Fruit fly (Drosophila melanogaster): Measurements from ENCODE around the gene Tango2.

Tango2 gene

DNA sequence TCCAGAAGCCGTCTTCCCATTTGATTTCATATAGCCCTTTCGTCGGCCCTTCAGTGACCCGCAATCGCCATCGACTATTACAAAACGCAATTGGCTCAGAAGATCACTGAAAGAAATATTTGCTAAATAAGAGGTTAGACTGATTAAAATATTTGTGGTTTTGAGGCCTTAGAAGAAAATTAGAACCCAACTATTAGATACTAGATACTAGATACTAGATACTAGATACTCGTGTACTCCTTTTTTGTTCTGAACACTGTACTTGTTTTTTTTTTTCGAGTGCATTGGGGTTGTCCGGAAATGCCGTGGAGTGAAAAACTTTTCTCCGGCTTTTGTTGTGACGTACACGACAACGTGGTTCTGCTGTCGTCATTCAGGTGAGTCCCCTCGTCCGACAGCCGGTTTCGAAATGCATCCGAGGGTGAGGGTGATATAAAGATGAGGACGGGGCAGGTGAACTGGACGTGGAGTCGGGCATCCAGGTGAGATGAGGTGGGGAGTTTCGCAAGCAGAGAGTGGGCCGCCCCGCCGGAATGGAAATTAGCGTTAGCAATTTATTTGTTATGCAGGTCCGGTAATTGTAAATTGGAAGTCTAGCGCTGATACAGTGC lies 13.6 kb downstream of the Tango2 start (continued):
- no peak for TF ChIP-seq Ets96B (tag; optimal IDR thresholded peaks at IDR 0.05)
- peak; percentile 34 for TF ChIP-seq CG8632 (GFP tag; optimal IDR thresholded peaks at IDR 0.05)
- no peak for TF ChIP-seq fd59A (GFP tag; optimal IDR thresholded peaks at IDR 0.05)
- TF ChIP-seq net (GFP tag; optimal IDR thresholded peaks at IDR 0.05): peak; percentile 10
- peak; percentile 85 for TF ChIP-seq svp (GFP tag)
- no peak for TF ChIP-seq CG6276 (GFP tag; optimal IDR thresholded peaks at IDR 0.05)
- TF ChIP-seq CG6854 (GFP tag; optimal IDR thresholded peaks at IDR 0.05): no peak
- TF ChIP-seq CG15336 (GFP tag; IDR thresholded peaks at IDR 0.05): peak; percentile 49; the same call in 1 of the 2 replicates
- peak; percentile 2 for TF ChIP-seq CG11762 (GFP tag; optimal IDR thresholded peaks at IDR 0.05; ENCODE audit: insufficient read depth)
- peak; percentile 3 for TF ChIP-seq vri (GFP tag; optimal IDR thresholded peaks at IDR 0.05)
- TF ChIP-seq CG6163 (GFP tag; IDR thresholded peaks at IDR 0.05): 0 out of 3 replicates have a peak, but pooled peaks have one; percentile 31
- peak; percentile 23 for TF ChIP-seq Smox (GFP tag; optimal IDR thresholded peaks at IDR 0.05)
- TF ChIP-seq CG1621 (tag; optimal IDR thresholded peaks at IDR 0.05): no peak
- peak; percentile 48 for TF ChIP-seq OdsH (GFP tag; optimal IDR thresholded peaks at IDR 0.05)
- TF ChIP-seq cyc (GFP tag; optimal IDR thresholded peaks at IDR 0.05): peak; percentile 58
- TF ChIP-seq CG32006 (GFP tag; optimal IDR thresholded peaks at IDR 0.05): peak; percentile 43
- no peak for TF ChIP-seq ss (GFP tag; optimal IDR thresholded peaks at IDR 0.05)

dm6 chrX:13632606-13633005 lies 15.8 kb downstream of the Tango2 start:
- TF ChIP-seq Hr4 (GFP tag; optimal IDR thresholded peaks at IDR 0.05) (no peak), fkh (GFP tag; optimal IDR thresholded peaks at IDR 0.05) (peak; percentile 78), CG7368 (GFP tag; optimal IDR thresholded peaks at IDR 0.05) (no peak)

DNA sequence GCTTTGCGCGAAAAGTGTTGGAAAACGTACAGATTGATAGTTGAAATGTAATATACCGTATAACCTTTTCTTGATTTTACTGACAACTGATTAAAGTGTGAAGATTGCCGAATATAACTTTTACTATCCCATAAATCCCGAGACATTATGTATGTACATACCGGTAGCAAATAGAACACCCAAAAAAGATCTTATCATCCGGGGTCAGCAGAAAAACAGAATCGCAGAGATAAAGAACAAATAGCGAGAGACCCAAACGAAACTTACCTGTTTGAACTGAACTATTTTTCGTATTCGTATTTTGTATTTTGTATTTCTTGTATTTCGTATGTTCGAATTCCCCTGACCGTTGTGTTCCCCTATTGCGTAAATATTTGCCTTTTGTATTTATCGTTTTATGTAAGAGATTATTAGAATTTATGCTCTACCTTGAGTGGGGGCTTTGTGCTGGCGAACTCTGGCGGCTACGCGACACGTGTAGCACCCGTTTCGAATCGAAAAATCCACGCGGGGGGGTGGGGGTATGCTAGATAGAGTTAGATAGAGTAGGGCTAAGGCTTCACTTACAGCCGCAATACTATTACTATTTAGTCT lies 16.6 kb downstream of the Tango2 start:
- TF ChIP-seq CG6792 (GFP tag; optimal IDR thresholded peaks at IDR 0.05) (no peak), fkh (GFP tag; optimal IDR thresholded peaks at IDR 0.05) (peak; percentile 35), CG32006 (GFP tag; optimal IDR thresholded peaks at IDR 0.05) (no peak)

dm6 chrX:13634254-13634999 lies 17.6 kb downstream of the Tango2 start:
- TF ChIP-seq Lpt (GFP tag; optimal IDR thresholded peaks at IDR 0.05) (no peak), vri (GFP tag; optimal IDR thresholded peaks at IDR 0.05) (peak; percentile 63), dsx (GFP tag; optimal IDR thresholded peaks at IDR 0.05; ENCODE audit: poor library complexity, severe bottlenecking) (peak; percentile 17), OdsH (GFP tag; optimal IDR thresholded peaks at IDR 0.05) (peak; percentile 37), CG8319 (GFP tag; optimal IDR thresholded peaks at IDR 0.05) (no peak), CG3919 (GFP tag; optimal IDR thresholded peaks at IDR 0.05) (peak; percentile 8), CG1621 (tag; optimal IDR thresholded peaks at IDR 0.05) (no peak), ss (GFP tag; optimal IDR thresholded peaks at IDR 0.05) (no peak), CG34406 (GFP tag; optimal IDR thresholded peaks at IDR 0.05) (peak; percentile 8), Ets21C (GFP tag; optimal IDR thresholded peaks at IDR 0.05) (peak; percentile 24), CG8119 (GFP tag; IDR thresholded peaks at IDR 0.05) (peak; percentile 35; the same call in 1 of the 3 replicates), CG9139 (GFP tag; optimal IDR thresholded peaks at IDR 0.05) (no peak), esn (GFP tag; optimal IDR thresholded peaks at IDR 0.05) (peak; percentile 54), CG32006 (GFP tag; optimal IDR thresholded peaks at IDR 0.05) (peak; percentile 50), acj6 (GFP tag; optimal IDR thresholded peaks at IDR 0.05) (peak; percentile 14), CG10631 (GFP tag; optimal IDR thresholded peaks at IDR 0.05) (no peak), Gug (GFP tag; IDR thresholded peaks at IDR 0.05) (no peak), CG31627 (GFP tag; optimal IDR thresholded peaks at IDR 0.05) (peak; percentile 51), CG10669 (GFP tag; optimal IDR thresholded peaks at IDR 0.05) (no peak), lz (GFP tag; optimal IDR thresholded peaks at IDR 0.05) (peak; percentile 39), pdm3 (GFP tag; optimal IDR thresholded peaks at IDR 0.05) (peak; percentile 46), svp (GFP tag) (peak; percentile 94), CG6276 (GFP tag; optimal IDR thresholded peaks at IDR 0.05) (no peak), fd59A (GFP tag; optimal IDR thresholded peaks at IDR 0.05) (no peak), topi (GFP tag; optimal IDR thresholded peaks at IDR 0.05) (peak; percentile 55), CG8632 (GFP tag; optimal IDR thresholded peaks at IDR 0.05) (peak; percentile 19), Met (GFP tag; optimal IDR thresholded peaks at IDR 0.05) (peak; percentile 70), spab (GFP tag; optimal IDR thresholded peaks at IDR 0.05) (no peak), CG6163 (GFP tag; IDR thresholded peaks at IDR 0.05) (no peak), CG11902 (GFP tag; optimal IDR thresholded peaks at IDR 0.05) (no peak), CG16779 (tag; optimal IDR thresholded peaks at IDR 0.05) (no peak)
